Worm (Caenorhabditis elegans) whole organism, L3 larva: ENCODE measurements around the gene mltn-7.

Experiments used
- R02D3.7 ChIP-seq: fragments of 150-350 bp; optimal IDR thresholded peaks from 2 replicates; lab custom pipeline; 2014; ENCODE audit warnings: missing biosample characterization, missing genetic modification characterization
- ZK546.5 ChIP-seq: sonication (generic microtip); optimal IDR thresholded peaks from 2 replicates; lab custom pipeline; 2017; ENCODE audit warnings: missing biosample characterization, missing genetic modification characterization
- aly-2 ChIP-seq: fragments of 150-350 bp; optimal IDR thresholded peaks from 2 replicates; lab custom pipeline; 2014; ENCODE audit warnings: missing biosample characterization, missing genetic modification characterization
- ama-1 ChIP-seq: fragments of 150-350 bp; optimal IDR thresholded peaks from 2 replicates; lab custom pipeline; 2018
- ceh-16 ChIP-seq: sonication (generic microtip); optimal IDR thresholded peaks from 2 replicates; lab custom pipeline; 2017; ENCODE audit warnings: missing biosample characterization, missing genetic modification characterization
- ceh-28 ChIP-seq: fragments of 150-350 bp; optimal IDR thresholded peaks from 2 replicates; lab custom pipeline; 2014; ENCODE audit warnings: missing biosample characterization, missing genetic modification reagents, missing genetic modification characterization
- ceh-82 ChIP-seq: fragments of 150-350 bp; optimal IDR thresholded peaks from 2 replicates; lab custom pipeline; 2014; ENCODE audit warnings: missing biosample characterization, missing genetic modification characterization
- ceh-9 ChIP-seq: sonication (generic microtip); optimal IDR thresholded peaks from 2 replicates; lab custom pipeline; 2018; ENCODE audit warnings: missing biosample characterization, missing genetic modification characterization
- daf-12 ChIP-seq: fragments of 150-350 bp; optimal IDR thresholded peaks from 2 replicates; lab custom pipeline; 2014; ENCODE audit warnings: missing biosample characterization, missing genetic modification reagents, missing genetic modification characterization
- egl-27 ChIP-seq: sonication (generic microtip); optimal IDR thresholded peaks from 4 replicates; lab custom pipeline; 2017; ENCODE audit warnings: missing biosample characterization, missing genetic modification reagents, missing genetic modification characterization
- egl-5 ChIP-seq: fragments of 150-350 bp; optimal IDR thresholded peaks from 2 replicates; lab custom pipeline; 2017; ENCODE audit warnings: missing biosample characterization, missing genetic modification reagents, missing genetic modification characterization, inconsistent platforms
- elt-1 ChIP-seq: fragments of 150-350 bp; optimal IDR thresholded peaks from 2 replicates; lab custom pipeline; 2014; ENCODE audit warnings: missing biosample characterization, missing genetic modification characterization
- elt-2 ChIP-seq: sonication (generic microtip); optimal IDR thresholded peaks from 2 replicates; lab custom pipeline; 2016; ENCODE audit warnings: missing genetic modification reagents, mild to moderate bottlenecking, missing genetic modification characterization, missing compliant biosample characterization
- elt-3 ChIP-seq, 3 experiments: fragments of 150-350 bp in 1 of 3; sonication (generic microtip) in 2 of 3; optimal IDR thresholded peaks; 2 replicates in 2 of 3; 4 replicates in 1 of 3; lab custom pipeline; 2014 to 2017; ENCODE audit warnings: missing biosample characterization in 3 of 3, missing genetic modification characterization in 3 of 3
- fkh-10 ChIP-seq: sonication (generic microtip); optimal IDR thresholded peaks from 2 replicates; lab custom pipeline; 2017; ENCODE audit warnings: missing biosample characterization, missing genetic modification reagents, missing genetic modification characterization
- fkh-2 ChIP-seq: fragments of 150-350 bp; optimal IDR thresholded peaks from 2 replicates; lab custom pipeline; 2014; ENCODE audit warnings: missing biosample characterization, missing genetic modification reagents, missing genetic modification characterization
- fos-1 ChIP-seq: fragments of 150-350 bp; optimal IDR thresholded peaks from 2 replicates; lab custom pipeline; 2014; ENCODE audit warnings: missing biosample characterization, missing genetic modification characterization
- hmg-11 ChIP-seq: sonication (generic microtip); optimal IDR thresholded peaks from 2 replicates; lab custom pipeline; 2016; ENCODE audit warnings: missing genetic modification characterization, missing compliant biosample characterization
- jun-1 ChIP-seq: fragments of 150-350 bp; optimal IDR thresholded peaks from 2 replicates; lab custom pipeline; 2014; ENCODE audit warnings: missing biosample characterization, missing genetic modification reagents, missing genetic modification characterization
- lin-15B ChIP-seq: fragments of 150-350 bp; optimal IDR thresholded peaks from 2 replicates; lab custom pipeline; 2014; ENCODE audit warnings: missing biosample characterization, missing genetic modification characterization
- lin-39 ChIP-seq: fragments of 150-350 bp; optimal IDR thresholded peaks from 2 replicates; lab custom pipeline; 2018; ENCODE audit warnings: missing biosample characterization, missing genetic modification reagents, missing genetic modification characterization
- lsy-12 ChIP-seq: sonication (generic microtip); optimal IDR thresholded peaks from 2 replicates; lab custom pipeline; 2016; ENCODE audit warnings: mild to moderate bottlenecking, missing genetic modification characterization, missing compliant biosample characterization
- mdl-1 ChIP-seq: fragments of 150-350 bp; optimal IDR thresholded peaks from 2 replicates; lab custom pipeline; 2014; ENCODE audit warnings: missing biosample characterization, missing genetic modification characterization
- mml-1 ChIP-seq: fragments of 150-350 bp; sonication (generic microtip); optimal IDR thresholded peaks from 3 replicates; lab custom pipeline; 2014; ENCODE audit warnings: missing biosample characterization, missing genetic modification characterization
- nfya-1 ChIP-seq: sonication (generic microtip); optimal IDR thresholded peaks from 2 replicates; lab custom pipeline; 2017; ENCODE audit warnings: missing genetic modification characterization, mild to moderate bottlenecking, missing compliant biosample characterization, antibody characterized with exemption, moderate library complexity; ENCODE audit not compliant: insufficient read depth
- nhr-11 ChIP-seq: fragments of 150-350 bp; optimal IDR thresholded peaks from 2 replicates; lab custom pipeline; 2014; ENCODE audit warnings: missing biosample characterization, missing genetic modification characterization
- nhr-23 ChIP-seq: fragments of 150-350 bp; optimal IDR thresholded peaks from 2 replicates; lab custom pipeline; 2014; ENCODE audit warnings: missing biosample characterization, missing genetic modification reagents, missing genetic modification characterization
- nhr-237 ChIP-seq: fragments of 150-350 bp; optimal IDR thresholded peaks from 2 replicates; lab custom pipeline; 2014; ENCODE audit warnings: missing biosample characterization, missing genetic modification characterization
- nhr-25 ChIP-seq: sonication (generic microtip); optimal IDR thresholded peaks from 2 replicates; lab custom pipeline; 2017; ENCODE audit warnings: missing biosample characterization, missing genetic modification characterization
- nhr-28 ChIP-seq: fragments of 150-350 bp; optimal IDR thresholded peaks from 2 replicates; lab custom pipeline; 2014; ENCODE audit warnings: missing biosample characterization, missing genetic modification characterization
- nhr-67 ChIP-seq: fragments of 150-350 bp; optimal IDR thresholded peaks from 2 replicates; lab custom pipeline; 2014; ENCODE audit warnings: missing biosample characterization, missing genetic modification characterization
- nhr-76 ChIP-seq: fragments of 150-350 bp; sonication (generic microtip); optimal IDR thresholded peaks from 5 replicates; lab custom pipeline; 2014; ENCODE audit warnings: missing biosample characterization, missing genetic modification characterization
- pha-4 ChIP-seq: fragments of 150-350 bp; optimal IDR thresholded peaks from 2 replicates; lab custom pipeline; 2014; ENCODE audit warnings: missing biosample characterization, missing genetic modification reagents, missing genetic modification characterization
- pqm-1 ChIP-seq: fragments of 150-350 bp; optimal IDR thresholded peaks from 2 replicates; lab custom pipeline; 2017; ENCODE audit warnings: missing biosample characterization, missing genetic modification characterization, inconsistent platforms
- sea-2 ChIP-seq: fragments of 150-350 bp; sonication (generic microtip); optimal IDR thresholded peaks from 4 replicates; lab custom pipeline; 2014; ENCODE audit warnings: missing biosample characterization, missing genetic modification reagents, missing genetic modification characterization
- skn-1 ChIP-seq: fragments of 150-350 bp; optimal IDR thresholded peaks from 2 replicates; lab custom pipeline; 2014; ENCODE audit warnings: missing biosample characterization, missing genetic modification characterization
- snpc-4 ChIP-seq: fragments of 150-350 bp; optimal IDR thresholded peaks from 2 replicates; lab custom pipeline; 2014; ENCODE audit warnings: missing biosample characterization, missing genetic modification characterization
- unc-39 ChIP-seq: sonication (generic microtip); optimal IDR thresholded peaks from 4 replicates; lab custom pipeline; 2017; ENCODE audit warnings: missing biosample characterization, missing genetic modification characterization
- zag-1 ChIP-seq: fragments of 150-350 bp; optimal IDR thresholded peaks from 2 replicates; lab custom pipeline; 2014; ENCODE audit warnings: missing biosample characterization, missing genetic modification characterization
- ztf-11 ChIP-seq: fragments of 150-350 bp; optimal IDR thresholded peaks from 2 replicates; lab custom pipeline; 2014; ENCODE audit warnings: missing biosample characterization, missing genetic modification characterization
- ztf-4 ChIP-seq: fragments of 150-350 bp; optimal IDR thresholded peaks from 2 replicates; lab custom pipeline; 2014; ENCODE audit warnings: missing biosample characterization, missing genetic modification characterization

mltn-7 gene

ce11 chrV:343546-343945 is 26.6 kb upstream of the mltn-7 start:
- TF ChIP-seq hmg-11 (tag; lab: Kevin White, UChicago) (no peak), skn-1 (tag; lab: Kevin White, UChicago) (no peak), ceh-82 (tag; lab: Kevin White, UChicago) (no peak), nhr-28 (tag; lab: Kevin White, UChicago) (no peak), nhr-67 (tag; lab: Kevin White, UChicago) (no peak), mdl-1 (tag; lab: Kevin White, UChicago) (no peak)

ce11 chrV:346005-346404 is 24.1 kb upstream of the mltn-7 start:
- TF ChIP-seq lin-39 (tag; lab: Kevin White, UChicago) (no peak), zag-1 (tag; lab: Kevin White, UChicago) (no peak), ZK546.5 (tag; lab: Kevin White, UChicago) (no peak), fos-1 (tag; lab: Kevin White, UChicago) (no peak), ceh-82 (tag; lab: Kevin White, UChicago) (no peak), pqm-1 (tag; lab: Kevin White, UChicago) (no peak)

- no peak for TF ChIP-seq ceh-9 (tag; lab: Kevin White, UChicago)
- no peak for TF ChIP-seq hmg-11 (tag; lab: Kevin White, UChicago)
- no peak for TF ChIP-seq pha-4 (tag; lab: Kevin White, UChicago)
- TF ChIP-seq unc-39 (tag; lab: Kevin White, UChicago): no peak
- TF ChIP-seq mml-1 (tag; lab: Kevin White, UChicago): no peak
- no peak for TF ChIP-seq ceh-16
- TF ChIP-seq nhr-237 (tag; lab: Kevin White, UChicago): no peak
- TF ChIP-seq mdl-1 (tag; lab: Kevin White, UChicago): no peak
- no peak for TF ChIP-seq lin-15B
- TF ChIP-seq ztf-11: no peak
- TF ChIP-seq pqm-1 (tag; lab: Kevin White, UChicago): no peak
- no peak for TF ChIP-seq daf-12 (tag; lab: Kevin White, UChicago)
- no peak for TF ChIP-seq sea-2 (GFP tag; lab: Kevin White, UChicago)
- TF ChIP-seq ZK546.5 (tag; lab: Kevin White, UChicago): no peak
- no peak for TF ChIP-seq fkh-2
- no peak for TF ChIP-seq ama-1 (lab: Kevin White, UChicago)
- TF ChIP-seq lsy-12 (tag; lab: Kevin White, UChicago): no peak
- no peak for TF ChIP-seq skn-1 (tag; lab: Kevin White, UChicago)
- no peak for TF ChIP-seq aly-2
- no peak for TF ChIP-seq nhr-76 (tag; lab: Kevin White, UChicago)
Measured at ce11 chrV:347561-348345, 22.4 kb upstream of the mltn-7 start.

DNA sequence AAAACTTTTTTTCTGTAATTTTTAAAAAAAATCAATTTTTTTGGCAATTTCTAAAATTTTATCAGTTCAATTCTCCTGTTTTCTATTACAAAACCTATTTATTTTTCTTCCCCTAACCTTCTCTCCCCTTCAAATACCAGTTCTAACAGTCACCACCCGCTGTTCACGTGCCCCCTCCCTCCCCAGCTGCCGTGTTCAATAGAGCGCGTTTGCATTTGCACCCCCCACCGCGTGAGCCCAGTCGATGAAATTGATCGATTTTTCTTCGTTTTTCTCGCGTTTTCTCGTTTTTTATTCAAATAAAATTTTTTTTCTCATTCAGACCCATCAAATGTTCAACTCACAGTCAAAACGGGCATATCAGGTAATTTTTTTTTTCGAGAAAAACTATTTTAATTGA is 21.1 kb upstream of the mltn-7 start, which contains the start of gene atg-9:
Gene atg-9, plus strand, starts transcription at position 332 of the 400 bp plus-strand sequence.
- TF ChIP-seq pqm-1 (tag; lab: Kevin White, UChicago) (peak; percentile 4), jun-1 (tag; lab: Kevin White, UChicago) (peak; percentile 42), pha-4 (tag; lab: Kevin White, UChicago) (peak; percentile 89), lin-15B (peak; percentile 80), lsy-12 (tag; lab: Kevin White, UChicago) (peak; percentile 55), egl-27 (tag; lab: Kevin White, UChicago) (no peak), nhr-76 (tag; lab: Kevin White, UChicago) (no peak), nhr-23 (tag; lab: Kevin White, UChicago) (peak; percentile 77), unc-39 (tag; lab: Kevin White, UChicago) (no peak), hmg-11 (tag; lab: Kevin White, UChicago) (peak; percentile 76), nfya-1 (tag; lab: Kevin White, UChicago) (peak; percentile 75), fos-1 (tag; lab: Kevin White, UChicago) (no peak), ceh-28 (peak; percentile 59), ztf-11 (no peak), nhr-25 (tag; lab: Kevin White, UChicago) (peak; percentile 86), elt-2 (peak; percentile 59), elt-3 (tag; optimal IDR thresholded peaks at IDR 0.05; lab: Kevin White, UChicago) (no peak), ceh-16 (no peak), mdl-1 (tag; lab: Kevin White, UChicago) (peak; percentile 78), R02D3.7 (tag; lab: Kevin White, UChicago) (peak; percentile 38), fkh-10 (GFP tag; lab: Kevin White, UChicago) (no peak), lin-39 (tag; lab: Kevin White, UChicago) (peak; percentile 74), sea-2 (GFP tag; lab: Kevin White, UChicago) (no peak), ztf-4 (tag; lab: Kevin White, UChicago) (peak; percentile 40), egl-5 (tag; lab: Kevin White, UChicago) (no peak), ceh-9 (tag; lab: Kevin White, UChicago) (no peak), nhr-28 (tag; lab: Kevin White, UChicago) (no peak), nhr-11 (tag; lab: Kevin White, UChicago) (no peak), snpc-4 (tag; lab: Kevin White, UChicago) (peak; percentile 78), ama-1 (lab: Kevin White, UChicago) (peak; percentile 70), mml-1 (tag; lab: Kevin White, UChicago) (peak; percentile 46), fkh-2 (no peak), ceh-82 (tag; lab: Kevin White, UChicago) (no peak), elt-1 (no peak)
